Fruit fly (Drosophila melanogaster) whole organism, embryonic: ENCODE data around the gene Bicra.

Source experiments
- Ada2b ChIP-seq: fragments of 200-800 bp; sonication (Bioruptor generic); IDR thresholded peaks from 2 replicates; pipeline ENCODE4 v1.3.6; 2022; ENCODE audit warnings: missing biosample characterization, missing genetic modification characterization
- Adf1 ChIP-seq: fragments of 200-800 bp; sonication (Bioruptor generic); IDR thresholded peaks from 2 replicates; pipeline ENCODE4 v1.3.6; 2022; ENCODE audit warnings: missing biosample characterization, missing genetic modification characterization
- BtbVII ChIP-seq: fragments of 200-800 bp; sonication (Bioruptor generic); optimal IDR thresholded peaks from 3 replicates; lab custom pipeline; 2017; ENCODE audit warnings: missing biosample characterization, mild to moderate bottlenecking, missing genetic modification characterization
- CG10274 ChIP-seq: fragments of 200-800 bp; sonication (Bioruptor generic); optimal IDR thresholded peaks from 3 replicates; lab custom pipeline; 2017; ENCODE audit warnings: missing biosample characterization, mild to moderate bottlenecking, missing genetic modification characterization
- CG10959 ChIP-seq: fragments of 200-800 bp; sonication (Bioruptor generic); IDR thresholded peaks from 2 replicates; pipeline ENCODE4 v1.3.6; 2022; ENCODE audit warnings: missing biosample characterization, missing genetic modification characterization
- CG11723 ChIP-seq: fragments of 200-800 bp; sonication (Bioruptor generic); optimal IDR thresholded peaks from 2 replicates; lab custom pipeline; 2017; ENCODE audit warnings: missing biosample characterization, mild to moderate bottlenecking, missing genetic modification characterization
- CG12659 ChIP-seq: fragments of 200-800 bp; sonication (Bioruptor generic); optimal IDR thresholded peaks from 3 replicates; lab custom pipeline; 2017; ENCODE audit warnings: mild to moderate bottlenecking, missing biosample characterization, missing genetic modification reagents, missing genetic modification characterization
- CG13296 ChIP-seq: fragments of 200-800 bp; sonication (Bioruptor generic); optimal IDR thresholded peaks from 3 replicates; lab custom pipeline; 2018; ENCODE audit warnings: missing biosample characterization, mild to moderate bottlenecking, missing genetic modification characterization
- CG18599 ChIP-seq: fragments of 200-800 bp; sonication (Bioruptor generic); optimal IDR thresholded peaks from 3 replicates; lab custom pipeline; 2017; ENCODE audit warnings: missing biosample characterization, missing genetic modification characterization, mild to moderate bottlenecking, moderate library complexity, missing genetic modification reagents
- CG18764 ChIP-seq: fragments of 200-800 bp; sonication (Bioruptor generic); optimal IDR thresholded peaks from 3 replicates; lab custom pipeline; 2016; ENCODE audit warnings: missing biosample characterization, missing genetic modification characterization
- CG2116 ChIP-seq: fragments of 200-800 bp; sonication (Bioruptor generic); optimal IDR thresholded peaks from 3 replicates; lab custom pipeline; 2018; ENCODE audit warnings: missing biosample characterization, mild to moderate bottlenecking, missing genetic modification characterization
- CG3065 ChIP-seq: fragments of 200-800 bp; sonication (Bioruptor generic); optimal IDR thresholded peaks from 2 replicates; lab custom pipeline; 2016; ENCODE audit warnings: missing biosample characterization, missing genetic modification characterization
- CG33213 ChIP-seq: fragments of 200-800 bp; sonication (Bioruptor generic); optimal IDR thresholded peaks from 3 replicates; lab custom pipeline; 2016; ENCODE audit warnings: missing biosample characterization, missing genetic modification characterization
- CG4282 ChIP-seq: fragments of 200-800 bp; sonication (Bioruptor generic); optimal IDR thresholded peaks from 2 replicates; lab custom pipeline; 2016; ENCODE audit warnings: missing biosample characterization, missing genetic modification characterization
- CG4424 ChIP-seq: fragments of 200-800 bp; sonication (Bioruptor generic); optimal IDR thresholded peaks from 3 replicates; lab custom pipeline; 2016; ENCODE audit warnings: missing biosample characterization, missing genetic modification characterization
- CG6689 ChIP-seq: fragments of 200-800 bp; sonication (Bioruptor generic); IDR thresholded peaks from 2 replicates; pipeline ENCODE4 v1.3.6; 2022; ENCODE audit warnings: missing biosample characterization, missing genetic modification characterization
- CG7556 ChIP-seq: fragments of 200-800 bp; sonication (Bioruptor generic); optimal IDR thresholded peaks from 2 replicates; lab custom pipeline; 2017; ENCODE audit warnings: missing biosample characterization, mild to moderate bottlenecking, missing genetic modification characterization
- CG7928 ChIP-seq: fragments of 200-800 bp; sonication (Bioruptor generic); optimal IDR thresholded peaks from 2 replicates; lab custom pipeline; 2017; ENCODE audit warnings: missing biosample characterization, mild to moderate bottlenecking, missing genetic modification characterization
- CG8944 ChIP-seq: fragments of 200-800 bp; sonication (Bioruptor generic); optimal IDR thresholded peaks from 3 replicates; lab custom pipeline; 2016; ENCODE audit warnings: missing biosample characterization, missing genetic modification characterization
- CG9215 ChIP-seq: fragments of 200-800 bp; sonication (Bioruptor generic); IDR thresholded peaks from 2 replicates; pipeline ENCODE4 v1.3.6; 2022; ENCODE audit warnings: missing biosample characterization, missing genetic modification characterization
- CG9932 ChIP-seq: fragments of 200-800 bp; sonication (Bioruptor generic); IDR thresholded peaks from 2 replicates; pipeline ENCODE4 v1.3.6; 2022; ENCODE audit warnings: missing biosample characterization, missing genetic modification characterization
- Dad ChIP-seq: fragments of 200-800 bp; sonication (Bioruptor generic); optimal IDR thresholded peaks from 3 replicates; lab custom pipeline; 2016; ENCODE audit warnings: missing biosample characterization, missing genetic modification characterization
- Dfd ChIP-seq, 2 experiments: fragments of >200 bp; optimal IDR thresholded peaks; 2 replicates each; lab custom pipeline; 2017; ENCODE audit warnings: missing biosample characterization in 2 of 2, missing genetic modification characterization in 2 of 2
- Drgx ChIP-seq: fragments of 200-800 bp; sonication (Bioruptor generic); IDR thresholded peaks from 2 replicates; pipeline ENCODE4 v1.3.6; 2022; ENCODE audit warnings: missing biosample characterization, missing genetic modification characterization
- E2f2 ChIP-seq: fragments of 200-800 bp; sonication (Bioruptor generic); IDR thresholded peaks from 2 replicates; pipeline ENCODE4 v1.3.6; 2022; ENCODE audit warnings: missing biosample characterization, missing genetic modification characterization
- ERR ChIP-seq: fragments of 200-800 bp; sonication (Bioruptor generic); optimal IDR thresholded peaks from 2 replicates; lab custom pipeline; 2016; ENCODE audit warnings: missing biosample characterization, missing genetic modification characterization
- HLH4C ChIP-seq: fragments of 200-800 bp; sonication (Bioruptor generic); IDR thresholded peaks from 3 replicates; pipeline ENCODE4 v1.3.6; 2022; ENCODE audit warnings: missing biosample characterization, missing genetic modification characterization; ENCODE audit not compliant: partially characterized antibody
- HmgZ ChIP-seq: fragments of 200-800 bp; sonication (Bioruptor generic); optimal IDR thresholded peaks from 2 replicates; lab custom pipeline; 2018; ENCODE audit warnings: missing biosample characterization, mild to moderate bottlenecking, missing genetic modification characterization
- Med ChIP-seq: fragments of 200-800 bp; sonication (Bioruptor generic); peaks from one replicate; lab custom pipeline; 2016; ENCODE audit warnings: missing biosample characterization, missing genetic modification characterization, mild to moderate bottlenecking, inconsistent platforms, moderate library complexity
- Scr ChIP-seq: fragments of 200-800 bp; sonication (Bioruptor generic); IDR thresholded peaks from 2 replicates; pipeline ENCODE4 v1.3.6; 2022; ENCODE audit warnings: missing biosample characterization, missing genetic modification characterization; ENCODE audit not compliant: partially characterized antibody
- Spps ChIP-seq: fragments of 200-800 bp; sonication (Bioruptor generic); optimal IDR thresholded peaks from 2 replicates; lab custom pipeline; 2018; ENCODE audit warnings: missing biosample characterization, mild to moderate bottlenecking, missing genetic modification characterization
- Usf ChIP-seq: fragments of 200-800 bp; sonication (Bioruptor generic); optimal IDR thresholded peaks from 2 replicates; lab custom pipeline; 2017; ENCODE audit warnings: missing genotype, missing biosample characterization, missing genetic modification characterization
- ac ChIP-seq: fragments of 200-800 bp; sonication (Bioruptor generic); optimal IDR thresholded peaks from 3 replicates; lab custom pipeline; 2017; ENCODE audit warnings: missing biosample characterization, mild to moderate bottlenecking, missing genetic modification characterization
- cad ChIP-seq: fragments of >200 bp; optimal IDR thresholded peaks from 2 replicates; lab custom pipeline; 2017; ENCODE audit warnings: missing biosample characterization, missing genetic modification characterization
- chif ChIP-seq, 2 experiments: fragments of 200-800 bp; sonication (Bioruptor generic); optimal IDR thresholded peaks; 3 replicates each; lab custom pipeline; 2016; ENCODE audit warnings: missing biosample characterization in 2 of 2, missing genetic modification characterization in 2 of 2
- chn ChIP-seq: fragments of 200-800 bp; sonication (Bioruptor generic); optimal IDR thresholded peaks from 2 replicates; lab custom pipeline; 2016; ENCODE audit warnings: missing biosample characterization, missing genetic modification characterization
- crc ChIP-seq: fragments of 200-800 bp; sonication (Bioruptor generic); optimal IDR thresholded peaks from 2 replicates; lab custom pipeline; 2016; ENCODE audit warnings: missing biosample characterization, missing genetic modification characterization
- dm ChIP-seq: fragments of 200-800 bp; sonication (Bioruptor generic); optimal IDR thresholded peaks from 3 replicates; lab custom pipeline; 2016; ENCODE audit warnings: missing biosample characterization, missing genetic modification characterization
- dmrt99B ChIP-seq: fragments of 200-800 bp; sonication (Bioruptor generic); optimal IDR thresholded peaks from 2 replicates; lab custom pipeline; 2018; ENCODE audit warnings: missing biosample characterization, mild to moderate bottlenecking, missing genetic modification characterization, moderate library complexity
- en ChIP-seq: fragments of 200-800 bp; sonication (Bioruptor generic); optimal IDR thresholded peaks from 2 replicates; lab custom pipeline; 2016; ENCODE audit warnings: missing biosample characterization, missing genetic modification characterization
- hth ChIP-seq: fragments of >200 bp; optimal IDR thresholded peaks from 2 replicates; lab custom pipeline; 2017; ENCODE audit warnings: inconsistent platforms
- nerfin-2 ChIP-seq: fragments of 200-800 bp; sonication (Bioruptor generic); IDR thresholded peaks from 2 replicates; pipeline ENCODE4 v1.3.6; 2022; ENCODE audit warnings: missing biosample characterization, missing genetic modification characterization; ENCODE audit not compliant: partially characterized antibody
- otp ChIP-seq: fragments of 200-800 bp; sonication (Bioruptor generic); IDR thresholded peaks from 3 replicates; pipeline ENCODE4, ENCODE4 v1.3.6; 2022; ENCODE audit warnings: missing biosample characterization, missing genetic modification characterization
- row ChIP-seq: fragments of 200-800 bp; sonication (Bioruptor generic); IDR thresholded peaks from 3 replicates; pipeline ENCODE4 v1.3.6; 2022; ENCODE audit warnings: missing biosample characterization, missing genetic modification characterization
- trh ChIP-seq: fragments of 200-800 bp; sonication (Bioruptor generic); optimal IDR thresholded peaks from 2 replicates; lab custom pipeline; 2016; ENCODE audit warnings: missing biosample characterization, missing genetic modification characterization
- twi ChIP-seq: fragments of 200-800 bp; optimal IDR thresholded peaks from 2 replicates; lab custom pipeline; 2019; ENCODE audit warnings: missing biosample characterization, mild to moderate bottlenecking, missing genetic modification characterization, moderate library complexity
- unpg ChIP-seq: fragments of 200-800 bp; sonication (Bioruptor generic); optimal IDR thresholded peaks from 3 replicates; lab custom pipeline; 2018; ENCODE audit warnings: missing biosample characterization, mild to moderate bottlenecking, missing genetic modification characterization, moderate library complexity
- vfl ChIP-seq: fragments of 200-800 bp; sonication (Bioruptor generic); optimal IDR thresholded peaks from 2 replicates; lab custom pipeline; 2016; ENCODE audit warnings: missing biosample characterization, missing genetic modification characterization

The Bicra gene

DNA sequence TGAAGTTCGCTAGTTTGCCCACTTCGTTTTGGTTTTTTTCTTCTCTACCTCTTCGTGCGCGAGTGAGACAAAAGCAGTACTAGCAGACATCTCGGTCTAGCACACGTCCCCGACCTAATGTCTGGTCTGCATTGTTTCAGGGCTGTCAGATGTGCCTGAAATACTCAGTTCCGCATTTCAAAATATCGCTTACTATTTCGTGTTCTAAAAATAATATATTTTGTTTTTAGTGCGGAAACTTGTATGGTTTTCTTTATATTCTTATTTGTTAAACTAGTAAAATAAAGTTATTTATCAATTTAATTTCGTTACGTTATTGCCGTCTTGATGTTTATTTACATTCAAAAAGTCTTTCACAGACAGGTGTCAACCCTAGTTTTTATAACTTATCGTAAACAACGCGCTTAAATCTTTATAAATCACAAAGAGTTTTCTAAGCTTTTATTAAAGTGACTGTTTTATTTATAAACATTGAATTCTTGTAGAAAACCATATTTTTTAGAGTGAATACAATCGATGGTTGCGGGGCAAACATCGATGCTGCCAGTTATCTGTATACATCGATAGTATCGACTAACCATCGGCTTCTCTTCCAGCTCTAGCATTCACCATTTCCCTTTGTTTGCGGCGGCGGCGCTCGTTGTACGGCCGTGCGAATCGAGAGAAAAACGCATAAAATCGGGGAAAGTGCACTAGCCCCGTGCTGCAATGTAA lies 524 bp downstream of the Bicra start (continued):
- TF ChIP-seq CG7928 (GFP tag; lab: Kevin White, UChicago), result peak; percentile 64
- TF ChIP-seq vfl (GFP tag; lab: Kevin White, UChicago), result no peak
- TF ChIP-seq dmrt99B (tag; lab: Kevin White, UChicago), result peak; percentile 74
- TF ChIP-seq Dfd (GFP tag; optimal IDR thresholded peaks at IDR 0.05; lab: Kevin White, UChicago), result no peak
- TF ChIP-seq twi (tag; lab: Kevin White, UChicago), result peak; percentile 8
- peak; percentile 21 for TF ChIP-seq CG10274 (GFP tag; lab: Kevin White, UChicago)
- no peak for TF ChIP-seq otp (GFP tag; lab: Robert Waterston, UW)
- TF ChIP-seq chn (GFP tag; lab: Kevin White, UChicago), result peak; percentile 34
- TF ChIP-seq CG13296 (GFP tag; lab: Kevin White, UChicago), result peak; percentile 63
- TF ChIP-seq ERR (GFP tag; lab: Kevin White, UChicago), result peak; percentile 49
- peak; percentile 35 for TF ChIP-seq CG33213
- TF ChIP-seq HLH4C, result no peak
- peak; percentile 13 for TF ChIP-seq HmgZ (tag; lab: Kevin White, UChicago)
- TF ChIP-seq CG12659 (GFP tag; lab: Kevin White, UChicago), result peak; percentile 74
- TF ChIP-seq chif (GFP tag; optimal IDR thresholded peaks at IDR 0.05; lab: Kevin White, UChicago), result peak; percentile 46 to 47
- no peak for TF ChIP-seq crc (GFP tag; lab: Kevin White, UChicago)
- TF ChIP-seq en (GFP tag; lab: Kevin White, UChicago), result no peak
- TF ChIP-seq ac (GFP tag; lab: Kevin White, UChicago), result no peak
- TF ChIP-seq CG9215 (GFP tag; lab: Robert Waterston, UW), result no peak
- TF ChIP-seq Ada2b (GFP tag; lab: Robert Waterston, UW), result no peak
- no peak for TF ChIP-seq hth
- TF ChIP-seq Med, result peak; percentile 89
- no peak for TF ChIP-seq row (GFP tag; lab: Robert Waterston, UW)
- no peak for TF ChIP-seq trh (GFP tag; lab: Kevin White, UChicago)
- peak; percentile 84 for TF ChIP-seq CG7556 (GFP tag; lab: Kevin White, UChicago)
- no peak for TF ChIP-seq nerfin-2 (GFP tag; lab: Robert Waterston, UW)
- TF ChIP-seq Spps (tag; lab: Kevin White, UChicago), result no peak
- peak; percentile 80 for TF ChIP-seq CG18599 (GFP tag; lab: Kevin White, UChicago)
- TF ChIP-seq dm (GFP tag; lab: Kevin White, UChicago), result peak; percentile 14
- peak; percentile 31 for TF ChIP-seq Usf (GFP tag; lab: Kevin White, UChicago)
- peak; percentile 56 for TF ChIP-seq CG4424
- peak; percentile 62 for TF ChIP-seq BtbVII (GFP tag; lab: Kevin White, UChicago)
- TF ChIP-seq Dad (GFP tag; lab: Kevin White, UChicago), result peak; percentile 31
- peak; percentile 23 for TF ChIP-seq CG4282 (GFP tag; lab: Kevin White, UChicago)
- no peak for TF ChIP-seq Drgx (GFP tag; lab: Robert Waterston, UW)
- no peak for TF ChIP-seq CG9932 (GFP tag; lab: Robert Waterston, UW)
- peak; percentile 78 for TF ChIP-seq CG2116
- no peak for TF ChIP-seq E2f2 (GFP tag; lab: Robert Waterston, UW)
- TF ChIP-seq CG18764 (GFP tag; lab: Kevin White, UChicago), result no peak
- peak; percentile 2 for TF ChIP-seq CG11723 (GFP tag; lab: Kevin White, UChicago)
- no peak for TF ChIP-seq Adf1 (GFP tag; lab: Robert Waterston, UW)
- no peak for TF ChIP-seq CG10959 (GFP tag; lab: Robert Waterston, UW)
- TF ChIP-seq CG6689 (GFP tag; lab: Robert Waterston, UW), result no peak
- no peak for TF ChIP-seq cad (GFP tag; lab: Kevin White, UChicago)
- no peak for TF ChIP-seq CG3065 (GFP tag; lab: Kevin White, UChicago)
- peak; percentile 80 for TF ChIP-seq unpg (GFP tag; lab: Kevin White, UChicago)
- TF ChIP-seq CG8944 (GFP tag; lab: Kevin White, UChicago), result peak; percentile 25
- no peak for TF ChIP-seq Scr (GFP tag; lab: Robert Waterston, UW)
